Fruit fly (Drosophila melanogaster): Measurements from ENCODE around the gene dpr19.

dpr19 gene

dm6 chr2L:10375464-10376236 lies at the start of gene dpr19, which contains the start of gene CG33303:
Gene dpr19 (plus strand): TSS chr2L:10376168.
Gene CG33303 (minus strand): TSS chr2L:10375757.
- TF ChIP-seq tj (GFP tag; optimal IDR thresholded peaks at IDR 0.05) = peak; percentile 40
- TF ChIP-seq CG33017 (tag; optimal IDR thresholded peaks at IDR 0.05) = peak; percentile 79
- TF ChIP-seq toe (GFP tag; optimal IDR thresholded peaks at IDR 0.05) = no peak
- TF ChIP-seq ovo (GFP tag; optimal IDR thresholded peaks at IDR 0.05) = peak; percentile 8
- peak; percentile 38 for TF ChIP-seq cic (GFP tag; optimal IDR thresholded peaks at IDR 0.05)
- TF ChIP-seq bab1 (GFP tag; optimal IDR thresholded peaks at IDR 0.05) = peak; percentile 38
- no peak for TF ChIP-seq Clk (GFP tag; optimal IDR thresholded peaks at IDR 0.05)
- TF ChIP-seq CG11617 (GFP tag; optimal IDR thresholded peaks at IDR 0.05) = peak; percentile 73
- TF ChIP-seq CG12768 (GFP tag; optimal IDR thresholded peaks at IDR 0.05) = peak; percentile 29
- peak; percentile 63 for TF ChIP-seq CG7045 (GFP tag; optimal IDR thresholded peaks at IDR 0.05)
- peak; percentile 74 for TF ChIP-seq CG7101 (tag; optimal IDR thresholded peaks at IDR 0.05)
- TF ChIP-seq kay (GFP tag; ENCODE audit: borderline replicate concordance) = no peak
- no peak for TF ChIP-seq Crg-1 (GFP tag; optimal IDR thresholded peaks at IDR 0.05)
- TF ChIP-seq Mnt (GFP tag; optimal IDR thresholded peaks at IDR 0.05) = peak; percentile 13
- peak; percentile 70 for TF ChIP-seq CG14711 (tag; optimal IDR thresholded peaks at IDR 0.05)

dm6 chr2L:10327790-10328189 lies 48.2 kb upstream of the dpr19 start, which contains the start of gene RnrL:
Gene RnrL (minus strand): TSS chr2L:10327943.
- TF ChIP-seq kay (GFP tag; ENCODE audit: borderline replicate concordance) (peak; percentile 82), toe (GFP tag; optimal IDR thresholded peaks at IDR 0.05) (no peak)

- TF ChIP-seq tj (GFP tag; optimal IDR thresholded peaks at IDR 0.05) = no peak
- peak; percentile 26 for TF ChIP-seq CG14711 (tag; optimal IDR thresholded peaks at IDR 0.05)
- TF ChIP-seq CG7101 (tag; optimal IDR thresholded peaks at IDR 0.05) = peak; percentile 44
- TF ChIP-seq kay (GFP tag; ENCODE audit: borderline replicate concordance) = peak; percentile 0
- no peak for TF ChIP-seq cic (GFP tag; optimal IDR thresholded peaks at IDR 0.05)
- peak; percentile 40 for TF ChIP-seq CG33017 (tag; optimal IDR thresholded peaks at IDR 0.05)
- TF ChIP-seq Mnt (GFP tag; optimal IDR thresholded peaks at IDR 0.05) = peak; percentile 10
- no peak for TF ChIP-seq Hr96 (GFP tag; optimal IDR thresholded peaks at IDR 0.05)
Observed at dm6 chr2L:10331066-10331847, 44.7 kb upstream of the dpr19 start, which contains the start of the genes Schip1 and Cox10. Gene Schip1 (minus strand): TSS chr2L:10331116. Gene Cox10 (plus strand): TSS chr2L:10331471.

- TF ChIP-seq toe (GFP tag; optimal IDR thresholded peaks at IDR 0.05) (no peak), Crg-1 (GFP tag; optimal IDR thresholded peaks at IDR 0.05) (no peak), Mnt (GFP tag; optimal IDR thresholded peaks at IDR 0.05) (peak; percentile 23), tj (GFP tag; optimal IDR thresholded peaks at IDR 0.05) (no peak), ovo (GFP tag; optimal IDR thresholded peaks at IDR 0.05) (no peak), Hr96 (GFP tag; optimal IDR thresholded peaks at IDR 0.05) (no peak), cic (GFP tag; optimal IDR thresholded peaks at IDR 0.05) (no peak), Clk (GFP tag; optimal IDR thresholded peaks at IDR 0.05) (no peak), CG5204 (GFP tag; optimal IDR thresholded peaks at IDR 0.05) (no peak), CG12768 (GFP tag; optimal IDR thresholded peaks at IDR 0.05) (peak; percentile 15), kay (GFP tag; ENCODE audit: borderline replicate concordance) (peak; percentile 98), bab1 (GFP tag; optimal IDR thresholded peaks at IDR 0.05) (peak; percentile 41), CG7101 (tag; optimal IDR thresholded peaks at IDR 0.05) (peak; percentile 8), pad (GFP tag; optimal IDR thresholded peaks at IDR 0.05) (peak; percentile 38), CG11617 (GFP tag; optimal IDR thresholded peaks at IDR 0.05) (no peak), CG1620 (GFP tag; optimal IDR thresholded peaks at IDR 0.05) (no peak), cnc (optimal IDR thresholded peaks at IDR 0.05) (no peak), CG33017 (tag; optimal IDR thresholded peaks at IDR 0.05) (peak; percentile 30)
Observed at dm6 chr2L:10333091-10333991, 42.6 kb upstream of the dpr19 start, which contains the start of gene GATAd. Gene GATAd (plus strand): TSS chr2L:10333734.

dm6 chr2L:10334213-10334612 lies 41.8 kb upstream of the dpr19 start:
- TF ChIP-seq cnc (optimal IDR thresholded peaks at IDR 0.05) = no peak
- TF ChIP-seq CG1620 (GFP tag; optimal IDR thresholded peaks at IDR 0.05) = no peak
- no peak for TF ChIP-seq CG5204 (GFP tag; optimal IDR thresholded peaks at IDR 0.05)
- no peak for TF ChIP-seq Mnt (GFP tag; optimal IDR thresholded peaks at IDR 0.05)
- no peak for TF ChIP-seq CG14711 (tag; optimal IDR thresholded peaks at IDR 0.05)
- no peak for TF ChIP-seq CG12768 (GFP tag; optimal IDR thresholded peaks at IDR 0.05)
- no peak for TF ChIP-seq ovo (GFP tag; optimal IDR thresholded peaks at IDR 0.05)
- no peak for TF ChIP-seq CG7101 (tag; optimal IDR thresholded peaks at IDR 0.05)
- TF ChIP-seq cic (GFP tag; optimal IDR thresholded peaks at IDR 0.05) = no peak
- no peak for TF ChIP-seq CG33017 (tag; optimal IDR thresholded peaks at IDR 0.05)
- no peak for TF ChIP-seq CG7045 (GFP tag; optimal IDR thresholded peaks at IDR 0.05)
- TF ChIP-seq tj (GFP tag; optimal IDR thresholded peaks at IDR 0.05) = no peak
- TF ChIP-seq Crg-1 (GFP tag; optimal IDR thresholded peaks at IDR 0.05) = no peak
- TF ChIP-seq Clk (GFP tag; optimal IDR thresholded peaks at IDR 0.05) = no peak
- no peak for TF ChIP-seq CG11617 (GFP tag; optimal IDR thresholded peaks at IDR 0.05)
- TF ChIP-seq kay (GFP tag; ENCODE audit: borderline replicate concordance) = no peak
- TF ChIP-seq bab1 (GFP tag; optimal IDR thresholded peaks at IDR 0.05) = no peak
- TF ChIP-seq Hr96 (GFP tag; optimal IDR thresholded peaks at IDR 0.05) = no peak
- no peak for TF ChIP-seq pad (GFP tag; optimal IDR thresholded peaks at IDR 0.05)
- no peak for TF ChIP-seq toe (GFP tag; optimal IDR thresholded peaks at IDR 0.05)

Measured in whole organism, adult.